Worm (Caenorhabditis elegans): ENCODE data around the gene C49H3.16.

Gene C49H3.16

ce11 chrIV:7897953-7898352, 22.3 kb upstream of the C49H3.16 start:
- no peak for TF ChIP-seq syd-9 (tag; optimal IDR thresholded peaks at IDR 0.05)

- TF ChIP-seq ceh-48 (tag; optimal IDR thresholded peaks at IDR 0.05) (no peak), odd-2 (tag; optimal IDR thresholded peaks at IDR 0.05) (no peak), lim-6 (tag; optimal IDR thresholded peaks at IDR 0.05) (no peak), lin-11 (tag; optimal IDR thresholded peaks at IDR 0.05) (no peak), eyg-1 (tag; optimal IDR thresholded peaks at IDR 0.05) (no peak), tbx-7 (tag; optimal IDR thresholded peaks at IDR 0.05) (no peak), unc-86 (tag; optimal IDR thresholded peaks at IDR 0.05) (no peak), unc-3 (GFP tag; conservative IDR thresholded peaks at IDR 0.05) (no peak), unc-3 (tag; optimal IDR thresholded peaks at IDR 0.05) (no peak), zip-5 (tag; optimal IDR thresholded peaks at IDR 0.05) (no peak)
Measured at ce11 chrIV:7898489-7898888, 21.7 kb upstream of the C49H3.16 start.

ce11 chrIV:7902221-7902904, 17.9 kb upstream of the C49H3.16 start, which contains the start of gene arp-11:
arp-11 (minus strand) TSS chrIV:7902271.
- TF ChIP-seq elt-2 (tag; optimal IDR thresholded peaks at IDR 0.05) (peak; percentile 87), nfya-1 (tag; optimal IDR thresholded peaks at IDR 0.05) (peak; percentile 38), ets-4 (tag; optimal IDR thresholded peaks at IDR 0.05) (no peak), tbx-2 (tag; optimal IDR thresholded peaks at IDR 0.05) (peak; percentile 25), unc-55 (GFP tag; optimal IDR thresholded peaks at IDR 0.05) (peak; percentile 36), eyg-1 (tag; optimal IDR thresholded peaks at IDR 0.05) (no peak), unc-42 (tag; optimal IDR thresholded peaks at IDR 0.05) (peak; percentile 10)

- TF ChIP-seq unc-55 (GFP tag; optimal IDR thresholded peaks at IDR 0.05) = peak; percentile 22
- peak; percentile 38 for TF ChIP-seq ceh-22 (tag; optimal IDR thresholded peaks at IDR 0.05)
- TF ChIP-seq unc-42 (tag; optimal IDR thresholded peaks at IDR 0.05) = peak; percentile 8
- no peak for TF ChIP-seq pax-1 (tag; optimal IDR thresholded peaks at IDR 0.05)
- peak; percentile 26 for TF ChIP-seq nfya-1 (tag; optimal IDR thresholded peaks at IDR 0.05)
- TF ChIP-seq ceh-31 (tag; optimal IDR thresholded peaks at IDR 0.05) = peak; percentile 19
- no peak for TF ChIP-seq ceh-45 (GFP tag; IDR thresholded peaks at IDR 0.05)
- TF ChIP-seq hlh-30 (tag; optimal IDR thresholded peaks at IDR 0.05; ENCODE audit: insufficient read depth) = peak; percentile 44
Measured at ce11 chrIV:7903359-7903758, 16.9 kb upstream of the C49H3.16 start, which contains the start of gene C49H3.6. C49H3.6 (plus strand) TSS chrIV:7903738.

- TF ChIP-seq K09A11.1 (tag; optimal IDR thresholded peaks at IDR 0.05; ENCODE audit: insufficient read depth) (no peak), nhr-11 (tag; optimal IDR thresholded peaks at IDR 0.05) (no peak), ahr-1 (tag; optimal IDR thresholded peaks at IDR 0.05) (no peak), ttx-3 (tag; optimal IDR thresholded peaks at IDR 0.05) (no peak), C08G9.2 (tag; optimal IDR thresholded peaks at IDR 0.05) (no peak), madf-2 (tag; optimal IDR thresholded peaks at IDR 0.05) (no peak), che-1 (tag; optimal IDR thresholded peaks at IDR 0.05) (no peak), T23F11.4 (GFP tag; optimal IDR thresholded peaks at IDR 0.05) (no peak), pha-2 (tag; optimal IDR thresholded peaks at IDR 0.05) (no peak), ceh-6 (GFP tag; optimal IDR thresholded peaks at IDR 0.05) (no peak), pag-3 (tag; optimal IDR thresholded peaks at IDR 0.05; ENCODE audit: borderline replicate concordance) (no peak), nfya-1 (tag; optimal IDR thresholded peaks at IDR 0.05) (no peak), ceh-9 (tag; optimal IDR thresholded peaks at IDR 0.05) (no peak)
Measured at ce11 chrIV:7906643-7907042, 13.6 kb upstream of the C49H3.16 start.

Data from whole organism, late embryonic.